Worm (Caenorhabditis elegans) whole organism, L4 larva: ENCODE results near the gene F54D10.8.

Experiments used
- ces-1 ChIP-seq: fragments of 150-350 bp; sonication (generic microtip); optimal IDR thresholded peaks from 4 replicates; lab custom pipeline; 2014; ENCODE audit warnings: missing biosample characterization, missing genetic modification reagents, missing genetic modification characterization
- lin-13 ChIP-seq: fragments of 150-350 bp; optimal IDR thresholded peaks from 2 replicates; lab custom pipeline; 2014; ENCODE audit warnings: missing biosample characterization, missing genetic modification reagents, missing genetic modification characterization
- lin-15B ChIP-seq: fragments of 150-350 bp; sonication (generic microtip); optimal IDR thresholded peaks from 3 replicates; lab custom pipeline; 2014; ENCODE audit warnings: missing biosample characterization, missing genetic modification characterization
- lin-38 ChIP-seq: fragments of 200-800 bp; sonication (Bioruptor generic); IDR thresholded peaks from 2 replicates; pipeline ENCODE4 v1.3.6; 2022; ENCODE audit warnings: missing genetic modification reagents, missing genetic modification characterization, missing compliant biosample characterization
- nhr-11 ChIP-seq: fragments of 150-350 bp; optimal IDR thresholded peaks from 2 replicates; lab custom pipeline; 2014; ENCODE audit warnings: missing biosample characterization, missing genetic modification characterization
- zag-1 ChIP-seq: fragments of 150-350 bp; optimal IDR thresholded peaks from 2 replicates; lab custom pipeline; 2014; ENCODE audit warnings: missing biosample characterization, missing genetic modification characterization

DNA sequence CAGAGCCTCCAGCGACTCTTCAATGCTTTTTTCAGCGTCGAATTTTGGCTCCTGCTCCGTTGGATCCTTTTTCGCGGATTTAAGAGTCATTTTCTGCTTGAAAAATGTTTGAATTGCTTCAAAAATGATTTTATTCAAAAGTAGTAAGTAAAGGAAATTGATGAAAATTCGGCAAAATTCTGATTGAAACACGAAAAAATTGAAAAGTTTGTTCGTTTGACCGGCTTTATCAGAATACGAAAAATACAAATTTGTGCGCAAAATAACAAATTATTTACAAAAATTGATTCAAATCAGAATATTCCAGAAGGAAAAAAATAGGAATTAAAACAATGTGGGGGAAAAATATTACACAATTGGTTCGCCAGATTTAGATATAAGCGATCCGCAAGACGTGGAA is 20.7 kb downstream of the F54D10.8 start, which contains the start of gene F54D10.4:
- TF ChIP-seq zag-1 (tag; lab: Kevin White, UChicago) (no peak), lin-13 (GFP tag; lab: Kevin White, UChicago) (no peak), lin-15B (tag; lab: Kevin White, UChicago) (no peak), nhr-11 (no peak), ces-1 (GFP tag; lab: Kevin White, UChicago) (no peak), lin-38 (GFP tag; lab: Robert Waterston, UW) (no peak)
